Worm (Caenorhabditis elegans) whole organism, mixed stage, embryonic: ENCODE measurements around the gene F12A10.8.

Experiments
- ces-1 ChIP-seq: fragments of 150-350 bp; optimal IDR thresholded peaks from 2 replicates; lab custom pipeline; 2014; ENCODE audit warnings: missing biosample characterization, missing genetic modification reagents, missing genetic modification characterization
- elt-1 ChIP-seq: sonication (generic microtip); optimal IDR thresholded peaks from 2 replicates; lab custom pipeline; 2017; ENCODE audit warnings: missing genetic modification characterization, mild to moderate bottlenecking, missing compliant biosample characterization, antibody characterized with exemption, moderate library complexity, borderline replicate concordance; ENCODE audit not compliant: insufficient read depth
- elt-3 ChIP-seq: fragments of 150-350 bp; optimal IDR thresholded peaks from 2 replicates; lab custom pipeline; 2014; ENCODE audit warnings: missing biosample characterization, missing genetic modification characterization
- hlh-1 ChIP-seq: fragments of 150-350 bp; optimal IDR thresholded peaks from 2 replicates; lab custom pipeline; 2014; ENCODE audit warnings: missing biosample characterization, missing genetic modification reagents, missing genetic modification characterization
- mls-2 ChIP-seq: sonication (generic microtip); optimal IDR thresholded peaks from 2 replicates; lab custom pipeline; 2016; ENCODE audit warnings: mild to moderate bottlenecking, missing genetic modification characterization, moderate library complexity, missing compliant biosample characterization
- nhr-12 ChIP-seq: fragments of 150-350 bp; optimal IDR thresholded peaks from 2 replicates; lab custom pipeline; 2014; ENCODE audit warnings: missing biosample characterization, missing genetic modification characterization
- nhr-28 ChIP-seq: fragments of 150-350 bp; optimal IDR thresholded peaks from 2 replicates; lab custom pipeline; 2014; ENCODE audit warnings: missing biosample characterization, missing genetic modification characterization
- pha-4 ChIP-seq: fragments of 150-350 bp; optimal IDR thresholded peaks from 2 replicates; lab custom pipeline; 2018; ENCODE audit warnings: missing biosample characterization, missing genetic modification reagents, missing genetic modification characterization
- snpc-4 ChIP-seq: fragments of 150-350 bp; optimal IDR thresholded peaks from 2 replicates; lab custom pipeline; 2014; ENCODE audit warnings: missing biosample characterization, missing genetic modification characterization
- unc-39 ChIP-seq: fragments of 150-350 bp; optimal IDR thresholded peaks from 2 replicates; lab custom pipeline; 2014; ENCODE audit warnings: missing biosample characterization, missing genetic modification characterization

DNA sequence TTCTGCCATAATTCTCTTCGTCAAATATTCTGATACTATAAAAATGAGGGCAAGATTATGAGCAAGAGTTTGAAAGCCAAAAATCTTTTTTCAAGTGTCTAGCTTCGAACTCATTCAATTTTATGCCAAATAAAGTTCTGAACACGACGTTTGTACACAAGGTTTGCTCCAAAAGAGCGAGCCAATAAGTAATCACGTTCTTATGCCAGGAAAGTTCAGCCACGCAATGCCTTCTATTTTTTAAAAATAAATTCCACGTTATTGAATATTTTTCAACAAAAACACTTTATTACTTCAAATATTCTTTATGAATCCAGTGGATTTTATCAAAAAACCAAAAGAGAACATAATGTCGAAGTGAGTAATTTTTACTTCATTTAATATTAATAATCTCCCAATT lies 13.0 kb downstream of the F12A10.8 start, which contains the start of gene nep-5:
- no peak for TF ChIP-seq elt-3 (tag; lab: Kevin White, UChicago)
- no peak for TF ChIP-seq pha-4 (tag; lab: Kevin White, UChicago)
- no peak for TF ChIP-seq snpc-4 (tag; lab: Kevin White, UChicago)
- no peak for TF ChIP-seq hlh-1 (tag; lab: Kevin White, UChicago)
- no peak for TF ChIP-seq elt-1 (tag; lab: Kevin White, UChicago)
- no peak for TF ChIP-seq ces-1 (GFP tag; lab: Kevin White, UChicago)
- TF ChIP-seq nhr-28, result no peak
- no peak for TF ChIP-seq unc-39 (tag; lab: Kevin White, UChicago)
- no peak for TF ChIP-seq nhr-12
- no peak for TF ChIP-seq mls-2 (tag; lab: Kevin White, UChicago)
